Fruit fly (Drosophila melanogaster) whole organism, wandering third instar larva: ENCODE measurements around the gene CG14883.

Experiments
- Abd-B ChIP-seq: fragments of >200 bp; optimal IDR thresholded peaks from 2 replicates; lab custom pipeline; 2017; ENCODE audit warnings: missing biosample characterization, missing genetic modification characterization
- CG32264 ChIP-seq: fragments of 200-800 bp; sonication (Bioruptor generic); optimal IDR thresholded peaks from 2 replicates; lab custom pipeline; 2016; ENCODE audit warnings: missing biosample characterization, missing genetic modification characterization
- CG9705 ChIP-seq: fragments of 200-800 bp; sonication (Bioruptor generic); optimal IDR thresholded peaks from 2 replicates; lab custom pipeline; 2018; ENCODE audit warnings: missing biosample characterization, mild to moderate bottlenecking, missing genetic modification characterization
- Dfd ChIP-seq: fragments of >200 bp; optimal IDR thresholded peaks from 2 replicates; lab custom pipeline; 2017; ENCODE audit warnings: missing biosample characterization, missing genetic modification characterization
- Dif ChIP-seq: fragments of 200-275, 200-300 bp; sonication (Bioruptor generic); optimal IDR thresholded peaks from 2 replicates; lab custom pipeline; 2018; ENCODE audit warnings: missing biosample characterization, missing genetic modification characterization; ENCODE audit not compliant: partially characterized antibody
- HLH106 ChIP-seq: fragments of 200-800 bp; optimal IDR thresholded peaks from 3 replicates; lab custom pipeline; 2019; ENCODE audit warnings: missing biosample characterization, mild to moderate bottlenecking, missing genetic modification characterization, moderate library complexity
- Hnf4 ChIP-seq: fragments of 200-800 bp; sonication (Bioruptor generic); optimal IDR thresholded peaks from 2 replicates; lab custom pipeline; 2016; ENCODE audit warnings: missing biosample characterization, mild to moderate bottlenecking, missing genetic modification characterization
- Hr78 ChIP-seq: fragments of >200 bp; optimal IDR thresholded peaks from 2 replicates; lab custom pipeline; 2017; ENCODE audit warnings: missing biosample characterization, missing genetic modification characterization
- Hr83 ChIP-seq: fragments of 200-300 bp; sonication (Bioruptor generic); optimal IDR thresholded peaks from 2 replicates; lab custom pipeline; 2016; ENCODE audit warnings: missing biosample characterization, mild to moderate bottlenecking, missing genetic modification characterization, moderate library complexity; ENCODE audit not compliant: poor library complexity, severe bottlenecking
- Jra ChIP-seq: sonication (Bioruptor generic); optimal IDR thresholded peaks from 2 replicates; lab custom pipeline; 2016; ENCODE audit warnings: missing biosample characterization, missing genetic modification characterization
- Mio ChIP-seq: sonication (Bioruptor generic); optimal IDR thresholded peaks from 2 replicates; lab custom pipeline; 2016; ENCODE audit warnings: missing biosample characterization, missing genetic modification characterization
- Myc ChIP-seq: fragments of >200 bp; optimal IDR thresholded peaks from 2 replicates; lab custom pipeline; 2017
- N ChIP-seq: fragments of >200 bp; optimal IDR thresholded peaks from 2 replicates; lab custom pipeline; 2018; ENCODE audit warnings: missing biosample characterization, missing external identifiers, missing genetic modification characterization
- OdsH ChIP-seq: fragments of 200-800 bp; sonication (Bioruptor generic); optimal IDR thresholded peaks from 2 replicates; lab custom pipeline; 2016; ENCODE audit warnings: missing biosample characterization, mild to moderate bottlenecking, missing genetic modification characterization
- Rel ChIP-seq, 2 experiments: fragments of 200-800 bp; sonication (Bioruptor generic) in 1 of 2; optimal IDR thresholded peaks; 2 replicates in 1 of 2; 3 replicates in 1 of 2; lab custom pipeline; 2016 to 2019; ENCODE audit warnings: mild to moderate bottlenecking in 2 of 2, missing biosample characterization in 2 of 2, missing genetic modification characterization in 2 of 2, moderate library complexity in 1 of 2
- Sp1 ChIP-seq: fragments of 200-800 bp; sonication (Bioruptor generic); optimal IDR thresholded peaks from 3 replicates; lab custom pipeline; 2019; ENCODE audit warnings: missing biosample characterization, mild to moderate bottlenecking, missing genetic modification characterization, moderate library complexity
- br ChIP-seq: fragments of 200-800 bp; sonication (Bioruptor generic); optimal IDR thresholded peaks from 2 replicates; lab custom pipeline; 2016; ENCODE audit warnings: missing biosample characterization, missing genetic modification characterization
- brk ChIP-seq: fragments of 200-800 bp; sonication (Bioruptor generic); optimal IDR thresholded peaks from 2 replicates; lab custom pipeline; 2016; ENCODE audit warnings: missing biosample characterization, mild to moderate bottlenecking, missing genetic modification characterization
- dmrt93B ChIP-seq: fragments of 200-800 bp; sonication (Bioruptor generic); optimal IDR thresholded peaks from 2 replicates; lab custom pipeline; 2018; ENCODE audit warnings: missing biosample characterization, mild to moderate bottlenecking, missing genetic modification characterization
- dsf ChIP-seq: sonication (Bioruptor generic); optimal IDR thresholded peaks from 2 replicates; lab custom pipeline; 2016; ENCODE audit warnings: missing biosample characterization, missing genetic modification characterization, borderline replicate concordance
- ey ChIP-seq: fragments of 200-800 bp; sonication (Bioruptor generic); optimal IDR thresholded peaks from 2 replicates; lab custom pipeline; 2016; ENCODE audit warnings: missing biosample characterization, missing genetic modification characterization
- foxo ChIP-seq, 2 experiments: fragments of 200-800 bp; sonication (Bioruptor generic); optimal IDR thresholded peaks; 2 replicates in 1 of 2; 3 replicates in 1 of 2; lab custom pipeline; 2016 to 2017; ENCODE audit warnings: missing biosample characterization in 2 of 2, missing genetic modification characterization in 2 of 2
- fru ChIP-seq: fragments of 200-800 bp; sonication (Bioruptor generic); optimal IDR thresholded peaks from 3 replicates; lab custom pipeline; 2016; ENCODE audit warnings: missing biosample characterization, mild to moderate bottlenecking, missing genetic modification characterization
- h ChIP-seq: fragments of 200-800 bp; sonication (Bioruptor generic); optimal IDR thresholded peaks from 3 replicates; lab custom pipeline; 2016; ENCODE audit warnings: missing biosample characterization, mild to moderate bottlenecking, missing genetic modification characterization
- jim ChIP-seq: fragments of 175-275, 200-325 bp; sonication (Bioruptor generic); optimal IDR thresholded peaks from 2 replicates; lab custom pipeline; 2016; ENCODE audit warnings: missing biosample characterization, mild to moderate bottlenecking, missing genetic modification characterization
- lola ChIP-seq: fragments of >200 bp; optimal IDR thresholded peaks from 2 replicates; lab custom pipeline; 2017; ENCODE audit warnings: missing biosample characterization, missing genetic modification characterization
- pan ChIP-seq: fragments of >200 bp; optimal IDR thresholded peaks from 2 replicates; lab custom pipeline; 2017
- psq ChIP-seq: fragments of 200-800 bp; sonication (Bioruptor generic); optimal IDR thresholded peaks from 3 replicates; lab custom pipeline; 2017; ENCODE audit warnings: missing biosample characterization, mild to moderate bottlenecking, missing genetic modification characterization, moderate library complexity
- rgr ChIP-seq: fragments of 200-800 bp; sonication (Bioruptor generic); optimal IDR thresholded peaks from 3 replicates; lab custom pipeline; 2016; ENCODE audit warnings: missing biosample characterization, mild to moderate bottlenecking, missing genetic modification characterization
- sage ChIP-seq: fragments of 200-800 bp; sonication (Bioruptor generic); optimal IDR thresholded peaks from 2 replicates; lab custom pipeline; 2016; ENCODE audit warnings: missing biosample characterization, mild to moderate bottlenecking, missing genetic modification characterization
- sv ChIP-seq: fragments of 200-800 bp; sonication (Bioruptor generic); optimal IDR thresholded peaks from 3 replicates; lab custom pipeline; 2016; ENCODE audit warnings: missing biosample characterization, missing genetic modification characterization
- usp ChIP-seq: fragments of >200 bp; optimal IDR thresholded peaks from 2 replicates; lab custom pipeline; 2017; ENCODE audit warnings: missing biosample characterization, missing genetic modification characterization
- woc ChIP-seq: sonication (Bioruptor generic); optimal IDR thresholded peaks from 2 replicates; lab custom pipeline; 2016; ENCODE audit warnings: missing biosample characterization, mild to moderate bottlenecking, missing genetic modification characterization

Gene CG14883

DNA sequence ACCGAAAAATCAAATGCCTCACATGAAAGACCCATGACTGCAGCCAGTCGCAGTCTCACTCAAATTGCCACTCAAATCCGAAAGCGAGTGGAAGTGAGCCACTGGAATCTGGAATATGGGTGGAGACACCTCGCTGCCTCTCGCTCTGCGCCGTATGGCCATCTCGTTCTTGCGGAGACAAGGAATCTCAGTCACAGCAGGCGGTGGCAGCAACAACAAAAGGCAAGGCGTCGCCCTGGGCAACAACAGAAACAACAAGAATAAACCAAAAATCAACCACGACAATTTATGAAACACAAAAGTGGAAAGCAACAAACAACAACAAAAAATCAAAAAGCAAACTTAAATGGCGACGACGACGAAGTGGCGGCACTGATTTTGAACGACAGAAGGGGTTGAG is 32.5 kb upstream of the CG14883 start:
- TF ChIP-seq Mio (GFP tag; lab: Kevin White, UChicago) (no peak), Dfd (GFP tag; lab: Kevin White, UChicago) (no peak), Sp1 (GFP tag; lab: Kevin White, UChicago) (peak; percentile 30)

DNA sequence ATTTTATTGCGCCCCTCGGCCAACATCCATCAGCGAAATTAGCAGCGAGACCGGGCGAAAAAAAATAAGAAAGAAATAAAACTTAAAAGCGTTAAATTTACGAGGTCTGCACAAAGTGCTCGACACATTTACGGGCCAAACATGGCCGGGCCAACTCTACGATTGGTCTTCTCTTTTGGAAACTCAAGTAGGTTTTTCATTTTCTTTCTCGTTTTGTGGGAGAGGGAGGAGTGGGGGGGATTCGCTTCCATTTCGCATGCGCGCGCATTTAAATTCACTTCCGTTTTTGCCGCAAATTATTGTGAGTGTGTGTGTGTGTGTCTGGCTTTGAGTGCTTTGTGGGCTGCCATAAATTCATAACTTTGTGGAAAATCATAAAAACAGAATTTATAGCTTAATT is 28.3 kb upstream of the CG14883 start:
- no peak for TF ChIP-seq fru (GFP tag; lab: Kevin White, UChicago)
- no peak for TF ChIP-seq ey (GFP tag; lab: Kevin White, UChicago)
- TF ChIP-seq sage (GFP tag; lab: Kevin White, UChicago) = no peak
- no peak for TF ChIP-seq rgr (GFP tag; lab: Kevin White, UChicago)
- TF ChIP-seq woc (GFP tag; lab: Kevin White, UChicago) = no peak
- no peak for TF ChIP-seq Dfd (GFP tag; lab: Kevin White, UChicago)
- no peak for TF ChIP-seq psq (GFP tag; lab: Kevin White, UChicago)
- no peak for TF ChIP-seq Myc (lab: Kevin White, UChicago)
- TF ChIP-seq Sp1 (GFP tag; lab: Kevin White, UChicago) = no peak
- TF ChIP-seq OdsH (GFP tag; lab: Kevin White, UChicago) = no peak
- TF ChIP-seq jim (GFP tag; lab: Kevin White, UChicago) = no peak
- no peak for TF ChIP-seq pan (lab: Kevin White, UChicago)
- TF ChIP-seq sv (GFP tag; lab: Kevin White, UChicago) = no peak

dm6 chr3R:16430381-16430780 is 25.5 kb upstream of the CG14883 start, which contains the start of gene CG31279:
TSS of gene CG31279 (plus strand) at chr3R:16430681.
- TF ChIP-seq h (no peak), CG32264 (GFP tag; lab: Kevin White, UChicago) (no peak), Mio (GFP tag; lab: Kevin White, UChicago) (no peak), ey (GFP tag; lab: Kevin White, UChicago) (no peak), Dfd (GFP tag; lab: Kevin White, UChicago) (no peak), CG9705 (GFP tag; lab: Kevin White, UChicago) (no peak), Sp1 (GFP tag; lab: Kevin White, UChicago) (no peak), Hr83 (GFP tag; lab: Kevin White, UChicago) (no peak), Rel (GFP tag; optimal IDR thresholded peaks at IDR 0.05; lab: Kevin White, UChicago) (no peak), Rel (tag; optimal IDR thresholded peaks at IDR 0.05; lab: Kevin White, UChicago) (no peak), fru (GFP tag; lab: Kevin White, UChicago) (no peak), sage (GFP tag; lab: Kevin White, UChicago) (no peak), foxo (GFP tag; optimal IDR thresholded peaks at IDR 0.05; lab: Kevin White, UChicago) (no peak), dsf (no peak), jim (GFP tag; lab: Kevin White, UChicago) (no peak), sv (GFP tag; lab: Kevin White, UChicago) (no peak), Myc (lab: Kevin White, UChicago) (no peak), brk (no peak), usp (GFP tag; lab: Kevin White, UChicago) (no peak), psq (GFP tag; lab: Kevin White, UChicago) (no peak)

DNA sequence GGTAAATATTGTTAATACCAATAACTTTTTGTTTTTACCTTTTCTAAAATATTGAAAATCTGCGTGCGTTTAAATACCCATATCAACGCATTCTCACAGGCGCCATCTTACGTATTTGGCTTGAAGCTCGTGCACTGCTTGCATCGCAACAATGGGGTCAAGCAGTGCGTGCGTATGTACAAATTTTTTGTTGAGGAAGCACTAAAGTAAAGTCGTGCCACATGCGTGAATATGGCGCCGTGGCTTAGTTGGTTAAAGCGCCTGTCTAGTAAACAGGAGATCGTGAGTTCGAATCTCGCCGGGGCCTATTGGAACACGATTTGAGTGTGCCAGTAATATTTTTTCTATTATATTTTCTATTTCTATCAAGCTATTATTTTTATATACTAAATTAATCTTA is 24.1 kb upstream of the CG14883 start:
- TF ChIP-seq Sp1 (GFP tag; lab: Kevin White, UChicago) = peak; percentile 1
- peak; percentile 85 for TF ChIP-seq Myc (lab: Kevin White, UChicago)
- TF ChIP-seq rgr (GFP tag; lab: Kevin White, UChicago) = peak; percentile 27
- peak; percentile 25 for TF ChIP-seq br (GFP tag; lab: Kevin White, UChicago)
- TF ChIP-seq CG32264 (GFP tag; lab: Kevin White, UChicago) = no peak
- TF ChIP-seq dmrt93B = no peak
- peak; percentile 13 for TF ChIP-seq HLH106 (tag; lab: Kevin White, UChicago)
- peak; percentile 60 for TF ChIP-seq N (GFP tag; lab: Kevin White, UChicago)
- TF ChIP-seq Mio (GFP tag; lab: Kevin White, UChicago) = no peak
- TF ChIP-seq brk = no peak
- no peak for TF ChIP-seq pan (lab: Kevin White, UChicago)
- TF ChIP-seq ey (GFP tag; lab: Kevin White, UChicago) = no peak
- peak in 1 of 2 experiments; percentile 20 for TF ChIP-seq foxo (GFP tag; optimal IDR thresholded peaks at IDR 0.05; lab: Kevin White, UChicago)
- TF ChIP-seq Hr83 (GFP tag; lab: Kevin White, UChicago) = peak; percentile 19
- peak; percentile 66 for TF ChIP-seq Hnf4
- TF ChIP-seq Abd-B = no peak
- no peak for TF ChIP-seq fru (GFP tag; lab: Kevin White, UChicago)
- TF ChIP-seq Rel (GFP tag; optimal IDR thresholded peaks at IDR 0.05; lab: Kevin White, UChicago) = no peak
- TF ChIP-seq Rel (tag; optimal IDR thresholded peaks at IDR 0.05; lab: Kevin White, UChicago) = peak; percentile 6
- TF ChIP-seq h = no peak
- TF ChIP-seq, all 38 proteins: peak for 10

DNA sequence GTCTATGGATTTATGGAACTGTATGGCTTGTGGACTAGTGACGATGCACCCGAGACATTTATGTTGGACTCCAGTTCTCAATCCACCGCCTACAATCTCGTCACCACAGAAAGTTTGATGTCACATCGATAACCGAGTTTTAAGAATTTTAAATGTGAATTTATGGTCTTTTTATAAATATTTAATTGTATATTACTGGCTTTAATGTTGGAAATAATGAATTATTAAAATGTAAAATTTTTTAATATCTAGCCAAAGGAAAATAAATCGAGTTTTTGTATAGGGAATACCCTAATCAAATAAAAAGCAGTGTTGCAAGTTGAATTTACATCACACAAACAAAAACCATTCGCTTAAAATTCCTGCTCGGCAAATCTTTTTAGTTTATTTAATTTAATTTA is 23.2 kb upstream of the CG14883 start, which contains the start of gene Fntb:
Fntb (plus strand) TSS at position 334 of the 401 bp plus-strand sequence.
- peak; percentile 65 for TF ChIP-seq OdsH (GFP tag; lab: Kevin White, UChicago)
- TF ChIP-seq dmrt93B = no peak
- TF ChIP-seq lola = no peak
- peak; percentile 70 for TF ChIP-seq Sp1 (GFP tag; lab: Kevin White, UChicago)
- no peak for TF ChIP-seq jim (GFP tag; lab: Kevin White, UChicago)
- TF ChIP-seq woc (GFP tag; lab: Kevin White, UChicago) = peak; percentile 48
- no peak for TF ChIP-seq CG32264 (GFP tag; lab: Kevin White, UChicago)
- peak; percentile 57 for TF ChIP-seq psq (GFP tag; lab: Kevin White, UChicago)
- TF ChIP-seq usp (GFP tag; lab: Kevin White, UChicago) = no peak
- peak; percentile 15 for TF ChIP-seq sv (GFP tag; lab: Kevin White, UChicago)
- TF ChIP-seq Hnf4 = no peak
- no peak for TF ChIP-seq Rel (GFP tag; optimal IDR thresholded peaks at IDR 0.05; lab: Kevin White, UChicago)
- TF ChIP-seq Rel (tag; optimal IDR thresholded peaks at IDR 0.05; lab: Kevin White, UChicago) = peak; percentile 76
- TF ChIP-seq br (GFP tag; lab: Kevin White, UChicago) = peak; percentile 68
- no peak for TF ChIP-seq N (GFP tag; lab: Kevin White, UChicago)
- no peak for TF ChIP-seq brk
- TF ChIP-seq rgr (GFP tag; lab: Kevin White, UChicago) = peak; percentile 64
- TF ChIP-seq Hr78 = no peak
- TF ChIP-seq CG9705 (GFP tag; lab: Kevin White, UChicago) = peak; percentile 57
- TF ChIP-seq HLH106 (tag; lab: Kevin White, UChicago) = peak; percentile 77
- no peak for TF ChIP-seq Dif (GFP tag; lab: Kevin White, UChicago)
- peak in 1 of 2 experiments; percentile 78 for TF ChIP-seq foxo (GFP tag; optimal IDR thresholded peaks at IDR 0.05; lab: Kevin White, UChicago)
- peak; percentile 51 for TF ChIP-seq ey (GFP tag; lab: Kevin White, UChicago)
- TF ChIP-seq Jra (GFP tag; lab: Kevin White, UChicago) = peak; percentile 51
